Worm (Caenorhabditis elegans): ENCODE data around the gene C47E8.9.
A peak's percentile ranks its signal among the peaks of the same experiment; 100 is the strongest.

Gene C47E8.9

ce11 chrV:14696604-14697307, 33.6 kb downstream of the C47E8.9 start, which contains the start of gene unc-112 (continued):
- TF ChIP-seq swsn-7 (tag; optimal IDR thresholded peaks at IDR 0.05) (peak; percentile 74), fkh-10 (GFP tag; optimal IDR thresholded peaks at IDR 0.05) (peak; percentile 5), ztf-4 (tag; optimal IDR thresholded peaks at IDR 0.05) (peak; percentile 43), hpl-2 (GFP tag; optimal IDR thresholded peaks at IDR 0.05) (no peak), C34B4.2 (tag; optimal IDR thresholded peaks at IDR 0.05) (no peak), pag-3 (tag; optimal IDR thresholded peaks at IDR 0.05; ENCODE audit: borderline replicate concordance, insufficient read depth) (peak; percentile 99), skn-1 (tag; optimal IDR thresholded peaks at IDR 0.05) (peak; percentile 47), C16A3.4 (tag; optimal IDR thresholded peaks at IDR 0.05) (peak; percentile 52), nhr-85 (tag) (peak; percentile 41), nhr-77 (tag; optimal IDR thresholded peaks at IDR 0.05) (no peak), nhr-20 (tag; optimal IDR thresholded peaks at IDR 0.05) (peak; percentile 76), nhr-11 (tag; optimal IDR thresholded peaks at IDR 0.05) (peak; percentile 37), nhr-71 (tag; optimal IDR thresholded peaks at IDR 0.05) (peak; percentile 85), lin-14 (GFP tag; optimal IDR thresholded peaks at IDR 0.05) (peak; percentile 98), lin-39 (tag; optimal IDR thresholded peaks at IDR 0.05) (no peak), ceh-8 (GFP tag; optimal IDR thresholded peaks at IDR 0.05) (no peak), lin-35 (GFP tag; optimal IDR thresholded peaks at IDR 0.05) (peak; percentile 57 to 65), isw-1 (GFP tag; IDR thresholded peaks at IDR 0.05) (no peak), nhr-237 (tag; optimal IDR thresholded peaks at IDR 0.05) (no peak), nhr-90 (tag; optimal IDR thresholded peaks at IDR 0.05; ENCODE audit: poor library complexity) (peak; percentile 53), nhr-12 (tag; optimal IDR thresholded peaks at IDR 0.05) (no peak), mep-1 (tag; optimal IDR thresholded peaks at IDR 0.05) (peak; percentile 92), fkh-8 (tag; optimal IDR thresholded peaks at IDR 0.05) (no peak), nhr-47 (tag; optimal IDR thresholded peaks at IDR 0.05) (no peak), C04F5.9 (tag; optimal IDR thresholded peaks at IDR 0.05) (no peak), Y116A8C.19 (tag; optimal IDR thresholded peaks at IDR 0.05; ENCODE audit: borderline replicate concordance) (no peak), lsy-2 (tag; optimal IDR thresholded peaks at IDR 0.05) (peak; percentile 46 to 84), ces-1 (GFP tag; optimal IDR thresholded peaks at IDR 0.05) (no peak), mab-9 (GFP tag; IDR thresholded peaks at IDR 0.05) (no peak), fkh-4 (tag; optimal IDR thresholded peaks at IDR 0.05; ENCODE audit: borderline replicate concordance) (no peak), ceh-82 (tag; optimal IDR thresholded peaks at IDR 0.05) (peak; percentile 33 to 45 (median 38)), unc-30 (tag; optimal IDR thresholded peaks at IDR 0.05) (no peak), egl-13 (tag; optimal IDR thresholded peaks at IDR 0.05) (no peak), rnt-1 (tag; optimal IDR thresholded peaks at IDR 0.05) (peak; percentile 64), unc-130 (tag; optimal IDR thresholded peaks at IDR 0.05) (peak; percentile 20), mdl-1 (tag; optimal IDR thresholded peaks at IDR 0.05) (peak in 1 of 2 experiments; percentile 50), zip-4 (GFP tag; optimal IDR thresholded peaks at IDR 0.05) (no peak), pqm-1 (tag; optimal IDR thresholded peaks at IDR 0.05) (no peak), egl-27 (tag; optimal IDR thresholded peaks at IDR 0.05) (peak in 1 of 2 experiments; percentile 42), unc-98 (GFP tag; IDR thresholded peaks at IDR 0.05) (no peak), elt-2 (tag; optimal IDR thresholded peaks at IDR 0.05) (no peak), dsc-1 (tag; optimal IDR thresholded peaks at IDR 0.05) (peak; percentile 68), aha-1 (tag; optimal IDR thresholded peaks at IDR 0.05) (no peak), lin-13 (GFP tag; optimal IDR thresholded peaks at IDR 0.05) (peak; percentile 1), zag-1 (tag; optimal IDR thresholded peaks at IDR 0.05) (no peak), sptf-1 (tag; optimal IDR thresholded peaks at IDR 0.05) (no peak), nhr-28 (tag; optimal IDR thresholded peaks at IDR 0.05) (no peak), ztf-11 (tag; optimal IDR thresholded peaks at IDR 0.05) (no peak), unc-86 (tag; optimal IDR thresholded peaks at IDR 0.05) (peak; percentile 18), nhr-84 (tag; optimal IDR thresholded peaks at IDR 0.05) (no peak), xbp-1 (tag; optimal IDR thresholded peaks at IDR 0.05) (peak; percentile 47), efl-3 (GFP tag; optimal IDR thresholded peaks at IDR 0.05) (no peak)

All from whole organism, L1 larva.